Fruit fly (Drosophila melanogaster) whole organism, prepupa: ENCODE results near the gene Slob.

Source experiments
- CG10669 ChIP-seq: fragments of 200-800 bp; sonication (Bioruptor generic); optimal IDR thresholded peaks from 3 replicates; lab custom pipeline; 2018; ENCODE audit warnings: missing biosample characterization, mild to moderate bottlenecking, missing genetic modification characterization, moderate library complexity
- CG11294 ChIP-seq: fragments of 200-800 bp; sonication (Bioruptor generic); IDR thresholded peaks from 2 replicates; pipeline ENCODE4 v1.3.6; 2022; ENCODE audit warnings: missing biosample characterization, missing genetic modification characterization
- CG15336 ChIP-seq: fragments of 200-800 bp; sonication (Bioruptor generic); IDR thresholded peaks from 2 replicates; pipeline ENCODE4 v1.3.6; 2022; ENCODE audit warnings: missing biosample characterization, missing genetic modification characterization
- CG1621 ChIP-seq: fragments of 200-800 bp; sonication (Bioruptor generic); optimal IDR thresholded peaks from 3 replicates; lab custom pipeline; 2018; ENCODE audit warnings: missing biosample characterization, mild to moderate bottlenecking, missing genetic modification characterization
- CG3032 ChIP-seq: fragments of 200-800 bp; optimal IDR thresholded peaks from 2 replicates; lab custom pipeline; 2019; ENCODE audit warnings: missing biosample characterization, mild to moderate bottlenecking, missing genetic modification characterization, moderate library complexity
- CG31627 ChIP-seq: fragments of 200-800 bp; sonication (Bioruptor generic); optimal IDR thresholded peaks from 3 replicates; lab custom pipeline; 2016; ENCODE audit warnings: missing biosample characterization, missing genetic modification characterization
- CG32006 ChIP-seq: fragments of 200-800 bp; sonication (Bioruptor generic); optimal IDR thresholded peaks from 3 replicates; lab custom pipeline; 2017; ENCODE audit warnings: missing biosample characterization, mild to moderate bottlenecking, missing genetic modification characterization
- CG34406 ChIP-seq: fragments of 200-800 bp; sonication (Bioruptor generic); optimal IDR thresholded peaks from 3 replicates; lab custom pipeline; 2016; ENCODE audit warnings: missing biosample characterization, missing genetic modification characterization
- CG6276 ChIP-seq: fragments of 200-800 bp; sonication (Bioruptor generic); optimal IDR thresholded peaks from 2 replicates; lab custom pipeline; 2017; ENCODE audit warnings: missing biosample characterization, mild to moderate bottlenecking, missing genetic modification characterization
- CG6792 ChIP-seq: fragments of 200-800 bp; sonication (Bioruptor generic); optimal IDR thresholded peaks from 3 replicates; lab custom pipeline; 2016; ENCODE audit warnings: missing biosample characterization, missing genetic modification characterization
- CG6808 ChIP-seq: fragments of 200-800 bp; sonication (Bioruptor generic); optimal IDR thresholded peaks from 3 replicates; lab custom pipeline; 2017; ENCODE audit warnings: missing biosample characterization, missing genetic modification characterization, mild to moderate bottlenecking, moderate library complexity, missing genetic modification reagents
- CG7368 ChIP-seq: fragments of 200-800 bp; sonication (Bioruptor generic); optimal IDR thresholded peaks from 3 replicates; lab custom pipeline; 2016; ENCODE audit warnings: missing biosample characterization, missing genetic modification characterization
- CG8632 ChIP-seq: fragments of 200-800 bp; sonication (Bioruptor generic); optimal IDR thresholded peaks from 3 replicates; lab custom pipeline; 2016; ENCODE audit warnings: missing biosample characterization, missing genetic modification characterization
- CG9139 ChIP-seq: fragments of 200-800 bp; sonication (Bioruptor generic); optimal IDR thresholded peaks from 3 replicates; lab custom pipeline; 2017; ENCODE audit warnings: missing biosample characterization, mild to moderate bottlenecking, missing genetic modification characterization
- Eip78C ChIP-seq: fragments of 200-800 bp; sonication (Bioruptor generic); peaks from one replicate; lab custom pipeline; 2016; ENCODE audit warnings: missing biosample characterization, missing genetic modification characterization
- Ets21C ChIP-seq: fragments of 200-800 bp; sonication (Bioruptor generic); optimal IDR thresholded peaks from 3 replicates; lab custom pipeline; 2016; ENCODE audit warnings: missing biosample characterization, missing genetic modification characterization
- Ets96B ChIP-seq: fragments of 200-800 bp; optimal IDR thresholded peaks from 2 replicates; lab custom pipeline; 2019; ENCODE audit warnings: missing biosample characterization, mild to moderate bottlenecking, missing genetic modification characterization, moderate library complexity
- Gug ChIP-seq: fragments of 200-800 bp; sonication (Bioruptor generic); IDR thresholded peaks from 2 replicates; pipeline ENCODE4 v1.3.6; 2022; ENCODE audit warnings: missing biosample characterization, missing genetic modification characterization
- Hr38 ChIP-seq: sonication (Bioruptor generic); optimal IDR thresholded peaks from 2 replicates; lab custom pipeline; 2016; ENCODE audit warnings: missing biosample characterization, missing genetic modification characterization
- Hr39 ChIP-seq: fragments of 200-800 bp; sonication (Bioruptor generic); optimal IDR thresholded peaks from 2 replicates; lab custom pipeline; 2016; ENCODE audit warnings: missing biosample characterization, missing genetic modification characterization
- Hr4 ChIP-seq: fragments of 200-800 bp; sonication (Bioruptor generic); optimal IDR thresholded peaks from 3 replicates; lab custom pipeline; 2016; ENCODE audit warnings: missing biosample characterization, missing genetic modification characterization
- Met ChIP-seq: fragments of 200-800 bp; sonication (Bioruptor generic); optimal IDR thresholded peaks from 3 replicates; lab custom pipeline; 2016; ENCODE audit warnings: missing biosample characterization, missing genetic modification characterization
- Sox102F ChIP-seq: fragments of 200-800 bp; sonication (Bioruptor generic); optimal IDR thresholded peaks from 2 replicates; lab custom pipeline; 2016; ENCODE audit warnings: missing biosample characterization, mild to moderate bottlenecking, missing genetic modification characterization
- Sox15 ChIP-seq: fragments of 200-800 bp; sonication (Bioruptor generic); optimal IDR thresholded peaks from 3 replicates; lab custom pipeline; 2016; ENCODE audit warnings: missing biosample characterization, missing genetic modification characterization
- achi ChIP-seq: fragments of 200-800 bp; sonication (Bioruptor generic); optimal IDR thresholded peaks from 3 replicates; lab custom pipeline; 2016; ENCODE audit warnings: missing biosample characterization, missing genetic modification characterization
- acj6 ChIP-seq: fragments of 200-800 bp; sonication (Bioruptor generic); optimal IDR thresholded peaks from 3 replicates; lab custom pipeline; 2016; ENCODE audit warnings: missing biosample characterization, missing genetic modification characterization
- dsx ChIP-seq: fragments of 200-800 bp; optimal IDR thresholded peaks from 3 replicates; lab custom pipeline; 2019; ENCODE audit warnings: missing biosample characterization, mild to moderate bottlenecking, missing genetic modification characterization, moderate library complexity; ENCODE audit not compliant: poor library complexity, severe bottlenecking
- eg ChIP-seq: fragments of 200-800 bp; sonication (Bioruptor generic); IDR thresholded peaks from 3 replicates; pipeline ENCODE4 v1.3.6; 2022; ENCODE audit warnings: missing biosample characterization, missing genetic modification characterization
- esn ChIP-seq: fragments of 200-800 bp; sonication (Bioruptor generic); optimal IDR thresholded peaks from 2 replicates; lab custom pipeline; 2016; ENCODE audit warnings: missing biosample characterization, mild to moderate bottlenecking, missing genetic modification characterization, moderate library complexity
- fd59A ChIP-seq: fragments of 200-800 bp; sonication (Bioruptor generic); optimal IDR thresholded peaks from 2 replicates; lab custom pipeline; 2017; ENCODE audit warnings: missing biosample characterization, mild to moderate bottlenecking, missing genetic modification characterization, missing genetic modification reagents
- pdm3 ChIP-seq: fragments of 200-800 bp; sonication (Bioruptor generic); optimal IDR thresholded peaks from 3 replicates; lab custom pipeline; 2016; ENCODE audit warnings: missing biosample characterization, missing genetic modification characterization
- salr ChIP-seq, 2 experiments: fragments of 200-800 bp; sonication (Bioruptor generic); optimal IDR thresholded peaks; 3 replicates each; lab custom pipeline; 2016 to 2018; ENCODE audit warnings: missing biosample characterization in 2 of 2, missing genetic modification characterization in 2 of 2, mild to moderate bottlenecking in 1 of 2
- spab ChIP-seq: fragments of 200-800 bp; sonication (Bioruptor generic); optimal IDR thresholded peaks from 2 replicates; lab custom pipeline; 2017; ENCODE audit warnings: missing biosample characterization, mild to moderate bottlenecking, missing genetic modification characterization, missing genetic modification reagents
- svp ChIP-seq: fragments of 200-800 bp; sonication (Bioruptor generic); peaks from one replicate; lab custom pipeline; 2016; ENCODE audit warnings: missing biosample characterization, missing genetic modification characterization
- topi ChIP-seq: fragments of 200-800 bp; sonication (Bioruptor generic); optimal IDR thresholded peaks from 3 replicates; lab custom pipeline; 2016; ENCODE audit warnings: missing biosample characterization, missing genetic modification characterization

Gene Slob

dm6 chr2L:7675028-7675749 is at the start of gene Slob:
Slob (minus strand) TSS chr2L:7675078.
- TF ChIP-seq CG31627 (GFP tag; lab: Kevin White, UChicago), result no peak
- peak; percentile 26 for TF ChIP-seq Eip78C (GFP tag; lab: Kevin White, UChicago)
- TF ChIP-seq CG3032, result no peak
- TF ChIP-seq CG10669 (GFP tag; lab: Kevin White, UChicago), result no peak
- TF ChIP-seq spab (GFP tag; lab: Kevin White, UChicago), result no peak

dm6 chr2L:7722723-7723122 is 47.8 kb upstream of the Slob start, which contains the start of gene CG13794:
CG13794 (minus strand) TSS chr2L:7722823.
- TF ChIP-seq CG34406 (GFP tag; lab: Kevin White, UChicago), result no peak

dm6 chr2L:7722102-7722501 is 47.2 kb upstream of the Slob start:
- TF ChIP-seq CG6276 (GFP tag; lab: Kevin White, UChicago) (no peak), topi (no peak), Ets21C (GFP tag; lab: Kevin White, UChicago) (no peak), dsx (GFP tag; lab: Kevin White, UChicago) (no peak)
- TF ChIP-seq, all 60 proteins: peak for 0

dm6 chr2L:7719387-7719786 is 44.5 kb upstream of the Slob start, which contains the start of gene CG13793:
CG13793 (minus strand) TSS chr2L:7719487.
- TF ChIP-seq Ets96B (tag; lab: Kevin White, UChicago) (no peak), CG8632 (GFP tag; lab: Kevin White, UChicago) (no peak), CG9139 (GFP tag; lab: Kevin White, UChicago) (no peak), CG7368 (GFP tag; lab: Kevin White, UChicago) (no peak), Hr38 (GFP tag; lab: Kevin White, UChicago) (no peak), CG6792 (no peak), Hr4 (GFP tag; lab: Kevin White, UChicago) (no peak), Eip78C (GFP tag; lab: Kevin White, UChicago) (no peak)

dm6 chr2L:7716545-7716944 is 41.7 kb upstream of the Slob start, which contains the start of gene CG33296:
CG33296 (minus strand) TSS chr2L:7716645.
- TF ChIP-seq svp, result no peak
- no peak for TF ChIP-seq CG6808 (GFP tag; lab: Kevin White, UChicago)
- TF ChIP-seq fd59A (GFP tag; lab: Kevin White, UChicago), result no peak
- TF ChIP-seq CG3032, result no peak
- no peak for TF ChIP-seq CG32006 (GFP tag; lab: Kevin White, UChicago)
- TF ChIP-seq acj6 (GFP tag; lab: Kevin White, UChicago), result no peak
- TF ChIP-seq, all 60 proteins: peak for 0

- TF ChIP-seq svp, result peak; percentile 63
- no peak for TF ChIP-seq Sox15 (GFP tag; lab: Kevin White, UChicago)
Measured at dm6 chr2L:7711034-7711685, 36.3 kb upstream of the Slob start.

dm6 chr2L:7710580-7710979 is 35.7 kb upstream of the Slob start, which contains the start of gene Ntl:
Ntl (plus strand) TSS chr2L:7710880.
- TF ChIP-seq Ets21C (GFP tag; lab: Kevin White, UChicago), result no peak
- no peak for TF ChIP-seq pdm3 (GFP tag; lab: Kevin White, UChicago)
- no peak for TF ChIP-seq spab (GFP tag; lab: Kevin White, UChicago)
- no peak for TF ChIP-seq Gug (GFP tag; lab: Robert Waterston, UW)
- no peak for TF ChIP-seq achi (GFP tag; lab: Kevin White, UChicago)
- no peak for TF ChIP-seq Met (GFP tag; lab: Kevin White, UChicago)
- TF ChIP-seq CG1621 (tag; lab: Kevin White, UChicago), result no peak
- TF ChIP-seq Sox102F (GFP tag; lab: Kevin White, UChicago), result no peak
- TF ChIP-seq eg, result no peak
- no peak for TF ChIP-seq salr (GFP tag; optimal IDR thresholded peaks at IDR 0.05; lab: Kevin White, UChicago)
- no peak for TF ChIP-seq CG3032
- TF ChIP-seq Hr39 (GFP tag; lab: Kevin White, UChicago), result no peak
- no peak for TF ChIP-seq CG11294 (GFP tag; lab: Robert Waterston, UW)
- no peak for TF ChIP-seq CG15336 (GFP tag; lab: Robert Waterston, UW)
- TF ChIP-seq Sox15 (GFP tag; lab: Kevin White, UChicago), result no peak
- no peak for TF ChIP-seq esn (GFP tag; lab: Kevin White, UChicago)
- TF ChIP-seq Hr38 (GFP tag; lab: Kevin White, UChicago), result no peak
- no peak for TF ChIP-seq Hr4 (GFP tag; lab: Kevin White, UChicago)
- TF ChIP-seq CG6276 (GFP tag; lab: Kevin White, UChicago), result no peak
